Worm (Caenorhabditis elegans): ENCODE results near the gene lgc-33.

lgc-33 gene

ce11 chrIV:828427-828826 is 16.9 kb upstream of the lgc-33 start (continued):
- no peak for TF ChIP-seq hlh-4 (tag; optimal IDR thresholded peaks at IDR 0.05)
- no peak for TF ChIP-seq ces-1 (GFP tag; optimal IDR thresholded peaks at IDR 0.05)
- peak; percentile 88 for TF ChIP-seq lin-15B (tag; optimal IDR thresholded peaks at IDR 0.05)
- TF ChIP-seq hlh-17 (GFP tag; optimal IDR thresholded peaks at IDR 0.05; ENCODE audit: borderline replicate concordance), result no peak
- no peak for TF ChIP-seq unc-130 (tag; optimal IDR thresholded peaks at IDR 0.05)
- TF ChIP-seq elt-3 (tag; optimal IDR thresholded peaks at IDR 0.05), result no peak
- TF ChIP-seq lin-39 (tag; optimal IDR thresholded peaks at IDR 0.05), result peak; percentile 5
- TF ChIP-seq nhr-237 (tag; optimal IDR thresholded peaks at IDR 0.05), result no peak
- TF ChIP-seq mef-2 (tag; optimal IDR thresholded peaks at IDR 0.05), result no peak
- TF ChIP-seq fkh-4 (tag; optimal IDR thresholded peaks at IDR 0.05; ENCODE audit: borderline replicate concordance), result no peak
- peak; percentile 78 for TF ChIP-seq fos-1 (tag; optimal IDR thresholded peaks at IDR 0.05)
- TF ChIP-seq hpl-2 (GFP tag; optimal IDR thresholded peaks at IDR 0.05), result no peak
- TF ChIP-seq sox-4 (tag; optimal IDR thresholded peaks at IDR 0.05), result peak; percentile 45
- TF ChIP-seq ama-1 (optimal IDR thresholded peaks at IDR 0.05), result peak; percentile 27
- no peak for TF ChIP-seq mab-9 (GFP tag; IDR thresholded peaks at IDR 0.05)
- no peak for TF ChIP-seq ceh-8 (GFP tag; optimal IDR thresholded peaks at IDR 0.05)
- no peak for TF ChIP-seq grh-1 (GFP tag; IDR thresholded peaks at IDR 0.05)
- TF ChIP-seq F16B12.6 (tag; optimal IDR thresholded peaks at IDR 0.05), result peak; percentile 25
- TF ChIP-seq zip-4 (GFP tag; optimal IDR thresholded peaks at IDR 0.05), result no peak
- TF ChIP-seq ceh-90 (tag; optimal IDR thresholded peaks at IDR 0.05), result no peak
- no peak for TF ChIP-seq nhr-28 (tag; optimal IDR thresholded peaks at IDR 0.05)
- TF ChIP-seq mep-1 (tag; optimal IDR thresholded peaks at IDR 0.05), result peak; percentile 86
- peak; percentile 38 to 73 (median 47) for TF ChIP-seq dpl-1 (GFP tag; optimal IDR thresholded peaks at IDR 0.05)
- TF ChIP-seq ztf-11 (tag; optimal IDR thresholded peaks at IDR 0.05), result no peak
- TF ChIP-seq rnt-1 (tag; optimal IDR thresholded peaks at IDR 0.05), result no peak
- peak; percentile 34 to 70 for TF ChIP-seq lin-35 (GFP tag; optimal IDR thresholded peaks at IDR 0.05)
- TF ChIP-seq elt-2 (tag; optimal IDR thresholded peaks at IDR 0.05), result no peak
- peak; percentile 70 for TF ChIP-seq unc-86 (tag; optimal IDR thresholded peaks at IDR 0.05)
- no peak for TF ChIP-seq unc-98 (GFP tag; IDR thresholded peaks at IDR 0.05)
- TF ChIP-seq jun-1 (tag; optimal IDR thresholded peaks at IDR 0.05), result peak; percentile 9
- no peak for TF ChIP-seq unc-30 (tag; optimal IDR thresholded peaks at IDR 0.05)
- TF ChIP-seq snu-23 (GFP tag; optimal IDR thresholded peaks at IDR 0.05), result peak; percentile 84

- peak; percentile 6 for TF ChIP-seq nhr-47 (tag; optimal IDR thresholded peaks at IDR 0.05)
- no peak for TF ChIP-seq ceh-82 (tag; optimal IDR thresholded peaks at IDR 0.05)
- no peak for TF ChIP-seq dpl-1 (GFP tag; optimal IDR thresholded peaks at IDR 0.05)
- no peak for TF ChIP-seq pag-3 (tag; optimal IDR thresholded peaks at IDR 0.05; ENCODE audit: borderline replicate concordance, insufficient read depth)
- TF ChIP-seq nhr-28 (tag; optimal IDR thresholded peaks at IDR 0.05), result no peak
- peak; percentile 23 for TF ChIP-seq nhr-71 (tag; optimal IDR thresholded peaks at IDR 0.05)
- TF ChIP-seq fkh-8 (tag; optimal IDR thresholded peaks at IDR 0.05), result peak; percentile 90
- TF ChIP-seq zip-4 (GFP tag; optimal IDR thresholded peaks at IDR 0.05), result no peak
- peak; percentile 19 for TF ChIP-seq nhr-85 (tag)
- peak; percentile 5 for TF ChIP-seq dsc-1 (tag; optimal IDR thresholded peaks at IDR 0.05)
Measured at ce11 chrIV:829107-829506, 16.2 kb upstream of the lgc-33 start.

ce11 chrIV:829691-830090 is 15.6 kb upstream of the lgc-33 start:
- TF ChIP-seq zag-1 (tag; optimal IDR thresholded peaks at IDR 0.05), result no peak
- no peak for TF ChIP-seq ces-1 (GFP tag; optimal IDR thresholded peaks at IDR 0.05)
- TF ChIP-seq irx-1 (tag; optimal IDR thresholded peaks at IDR 0.05), result no peak
- TF ChIP-seq ets-5 (GFP tag; IDR thresholded peaks at IDR 0.05), result no peak
- no peak for TF ChIP-seq ztf-11 (tag; optimal IDR thresholded peaks at IDR 0.05)
- TF ChIP-seq lir-3 (tag; optimal IDR thresholded peaks at IDR 0.05; ENCODE audit: poor library complexity), result no peak
- TF ChIP-seq nhr-71 (tag; optimal IDR thresholded peaks at IDR 0.05), result no peak
- no peak for TF ChIP-seq hlh-17 (GFP tag; optimal IDR thresholded peaks at IDR 0.05; ENCODE audit: borderline replicate concordance)
- TF ChIP-seq sptf-1 (tag; optimal IDR thresholded peaks at IDR 0.05), result no peak
- no peak for TF ChIP-seq ceh-90 (tag; optimal IDR thresholded peaks at IDR 0.05)
- no peak for TF ChIP-seq pax-3 (tag; optimal IDR thresholded peaks at IDR 0.05)
- TF ChIP-seq nhr-12 (tag; optimal IDR thresholded peaks at IDR 0.05), result no peak
- no peak for TF ChIP-seq C04F5.9 (tag; optimal IDR thresholded peaks at IDR 0.05)
- no peak for TF ChIP-seq zip-4 (GFP tag; optimal IDR thresholded peaks at IDR 0.05)
- TF ChIP-seq lin-35 (GFP tag; optimal IDR thresholded peaks at IDR 0.05), result no peak
- TF ChIP-seq C34B4.2 (tag; optimal IDR thresholded peaks at IDR 0.05), result no peak
- TF ChIP-seq nhr-84 (tag; optimal IDR thresholded peaks at IDR 0.05), result no peak
- TF ChIP-seq ceh-82 (tag; optimal IDR thresholded peaks at IDR 0.05), result no peak
- TF ChIP-seq ceh-8 (GFP tag; optimal IDR thresholded peaks at IDR 0.05), result no peak
- no peak for TF ChIP-seq aha-1 (tag; optimal IDR thresholded peaks at IDR 0.05)

Data from whole organism, L1 larva.